Worm (Caenorhabditis elegans): ENCODE results near the gene F44E2.9.

Gene F44E2.9

DNA sequence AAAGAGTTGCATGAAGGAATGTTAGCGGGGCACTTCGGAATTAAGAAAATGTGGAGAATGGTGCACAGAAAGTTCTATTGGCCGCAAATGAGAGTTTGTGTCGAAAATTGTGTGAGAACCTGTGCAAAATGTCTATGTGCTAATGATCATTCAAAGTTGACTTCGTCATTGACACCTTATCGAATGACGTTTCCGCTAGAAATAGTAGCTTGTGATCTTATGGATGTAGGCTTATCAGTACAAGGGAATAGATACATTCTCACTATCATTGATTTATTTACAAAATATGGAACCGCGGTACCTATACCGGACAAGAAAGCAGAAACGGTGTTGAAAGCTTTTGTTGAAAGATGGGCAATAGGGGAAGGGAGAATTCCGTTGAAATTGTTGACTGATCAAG lies 8.2 kb upstream of the F44E2.9 start:
- TF ChIP-seq hlh-1 (tag; optimal IDR thresholded peaks at IDR 0.05): no peak
- TF ChIP-seq mep-1 (tag; optimal IDR thresholded peaks at IDR 0.05): no peak
- no peak for TF ChIP-seq unc-62 (GFP tag; optimal IDR thresholded peaks at IDR 0.05)
- no peak for TF ChIP-seq drap-1 (GFP tag; optimal IDR thresholded peaks at IDR 0.05)
- no peak for TF ChIP-seq cnd-1 (tag; optimal IDR thresholded peaks at IDR 0.05)
- TF ChIP-seq nhr-237 (tag; optimal IDR thresholded peaks at IDR 0.05): no peak
- TF ChIP-seq ceh-83 (GFP tag; optimal IDR thresholded peaks at IDR 0.05): no peak
- no peak for TF ChIP-seq lin-13 (tag; optimal IDR thresholded peaks at IDR 0.05)
- TF ChIP-seq ceh-39 (tag; optimal IDR thresholded peaks at IDR 0.05): no peak
- TF ChIP-seq lin-32 (GFP tag; optimal IDR thresholded peaks at IDR 0.05): no peak
- TF ChIP-seq ztf-11 (tag; optimal IDR thresholded peaks at IDR 0.05): no peak
- TF ChIP-seq bed-3 (GFP tag; optimal IDR thresholded peaks at IDR 0.05): no peak
- TF ChIP-seq blmp-1 (tag; optimal IDR thresholded peaks at IDR 0.05): no peak
- no peak for TF ChIP-seq nhr-12 (tag; optimal IDR thresholded peaks at IDR 0.05)
- TF ChIP-seq ham-2 (GFP tag; optimal IDR thresholded peaks at IDR 0.05): no peak

DNA sequence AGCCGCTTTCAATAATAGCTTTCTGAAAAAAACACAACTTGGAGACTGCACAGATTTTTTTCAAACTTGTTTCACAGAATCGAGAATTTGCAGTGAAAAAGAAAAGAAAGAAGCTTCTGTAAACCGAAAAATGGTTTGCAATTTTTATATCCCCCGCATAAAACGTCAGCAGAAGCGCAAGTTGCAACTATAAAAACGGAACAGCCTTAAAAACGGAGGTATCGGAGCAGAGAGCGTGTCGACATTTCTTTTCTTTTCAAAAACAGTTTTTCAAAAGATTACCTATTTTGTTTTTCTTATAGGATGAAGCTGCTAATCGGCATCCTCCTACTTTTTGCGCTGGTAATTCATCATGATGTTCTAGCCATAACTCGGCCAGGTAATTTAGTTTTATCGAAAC lies 1.6 kb upstream of the F44E2.9 start, which contains the start of gene plg-1:
plg-1 (plus strand) TSS at position 301 of the 400 bp plus-strand sequence.
- no peak for TF ChIP-seq nhr-2 (tag; optimal IDR thresholded peaks at IDR 0.05)
- no peak for TF ChIP-seq tbx-8 (GFP tag; optimal IDR thresholded peaks at IDR 0.05)
- TF ChIP-seq ceh-83 (GFP tag; optimal IDR thresholded peaks at IDR 0.05): no peak

DNA sequence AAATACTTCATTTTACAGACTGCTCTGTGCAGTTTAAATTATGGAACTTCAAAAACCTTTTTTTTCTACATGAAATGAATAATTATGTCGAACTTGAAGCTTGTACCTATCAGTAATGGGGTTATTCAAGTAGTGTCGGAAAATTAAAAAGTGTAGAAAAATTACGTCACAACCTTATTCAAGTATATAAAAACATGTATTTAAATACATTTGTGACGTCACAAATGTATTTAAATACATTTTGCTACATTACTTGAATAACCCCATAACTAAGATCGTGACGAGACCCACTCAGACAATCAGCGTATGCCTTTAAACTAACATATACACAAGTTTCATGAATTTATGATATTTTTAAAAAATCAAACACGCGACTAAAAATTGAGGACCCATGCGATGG lies 725 bp upstream of the F44E2.9 start:
- TF ChIP-seq zip-8 (tag; optimal IDR thresholded peaks at IDR 0.05): peak; percentile 91

DNA sequence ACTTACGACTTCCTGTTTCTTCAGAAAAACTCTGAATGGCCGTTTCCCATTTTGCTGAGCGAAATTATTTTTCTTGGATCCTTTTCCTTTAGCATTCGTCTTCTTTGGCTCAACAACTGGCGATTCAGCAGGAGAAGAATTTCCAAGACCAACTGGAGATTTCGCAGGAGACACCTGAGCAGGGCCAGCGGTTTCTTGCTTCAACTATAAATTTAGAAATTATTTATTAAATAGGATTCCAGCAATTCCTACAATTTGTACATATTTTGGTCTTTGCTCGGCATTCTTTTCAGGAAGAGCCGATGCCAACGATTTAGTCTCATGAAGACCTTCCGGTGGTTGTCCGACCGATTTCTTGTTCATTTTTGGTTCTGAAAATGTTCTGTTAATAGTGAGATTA lies 825 bp downstream of the F44E2.9 start, which contains the start of gene F44E2.8:
F44E2.8 (minus strand) TSS at position 371 of the 400 bp plus-strand sequence.
- TF ChIP-seq lin-32 (GFP tag; optimal IDR thresholded peaks at IDR 0.05) (no peak), lin-13 (tag; optimal IDR thresholded peaks at IDR 0.05) (no peak), zip-8 (tag; optimal IDR thresholded peaks at IDR 0.05) (no peak), flh-1 (GFP tag; optimal IDR thresholded peaks at IDR 0.05) (no peak), mab-5 (tag; optimal IDR thresholded peaks at IDR 0.05) (no peak), unc-62 (GFP tag; optimal IDR thresholded peaks at IDR 0.05) (no peak), ceh-43 (GFP tag; optimal IDR thresholded peaks at IDR 0.05) (no peak), ces-1 (GFP tag; optimal IDR thresholded peaks at IDR 0.05) (no peak), nhr-237 (tag; optimal IDR thresholded peaks at IDR 0.05) (no peak), unc-39 (tag; optimal IDR thresholded peaks at IDR 0.05) (no peak), blmp-1 (tag; optimal IDR thresholded peaks at IDR 0.05) (no peak), nhr-28 (tag; optimal IDR thresholded peaks at IDR 0.05) (no peak)

DNA sequence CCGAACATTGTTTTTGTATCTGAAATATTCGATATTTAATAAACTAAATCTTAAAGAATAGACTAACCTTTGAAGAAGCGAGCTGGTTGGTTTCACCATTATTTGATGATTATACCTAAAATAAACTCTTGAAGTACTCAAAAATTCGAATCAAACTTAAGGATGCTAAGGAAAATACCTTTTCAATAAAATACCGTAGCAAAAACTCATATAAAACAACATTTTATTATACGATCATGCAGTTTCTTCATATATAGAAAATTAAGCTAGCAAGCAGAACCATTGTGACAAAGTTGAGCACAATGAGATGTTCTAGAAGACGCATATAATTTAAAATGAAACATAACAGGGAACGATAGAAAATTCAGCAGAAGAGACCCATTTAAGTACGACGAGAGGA lies 2.0 kb downstream of the F44E2.9 start, which contains the start of gene F44E2.7:
F44E2.7 (minus strand) TSS at position 101 of the 400 bp plus-strand sequence.
- TF ChIP-seq hlh-1 (tag; optimal IDR thresholded peaks at IDR 0.05): no peak
- no peak for TF ChIP-seq ces-1 (GFP tag; optimal IDR thresholded peaks at IDR 0.05)

DNA sequence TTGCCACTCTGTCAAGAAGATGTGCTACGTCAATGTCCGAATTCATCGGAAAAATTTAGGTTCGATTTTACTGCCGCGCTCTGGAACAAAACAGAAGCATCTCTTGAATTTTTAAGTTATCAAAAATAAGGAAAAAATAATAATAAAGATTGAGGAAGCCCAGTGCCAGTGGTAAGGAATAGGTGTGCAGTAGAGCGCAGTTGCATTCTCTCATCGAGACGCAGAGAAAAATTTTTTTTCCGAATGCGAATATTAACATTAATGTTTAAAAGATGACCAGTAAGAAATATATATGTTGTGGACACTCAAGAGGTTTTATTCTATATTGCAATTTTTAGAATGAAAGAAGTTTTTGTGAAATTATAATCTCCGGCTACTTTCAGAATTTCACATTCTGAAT lies 2.6 kb downstream of the F44E2.9 start:
- TF ChIP-seq nhr-237 (tag; optimal IDR thresholded peaks at IDR 0.05) (peak; percentile 40), tbx-8 (GFP tag; optimal IDR thresholded peaks at IDR 0.05) (no peak), lsy-2 (tag; optimal IDR thresholded peaks at IDR 0.05) (peak; percentile 26), lin-32 (GFP tag; optimal IDR thresholded peaks at IDR 0.05) (no peak), unc-120 (tag; optimal IDR thresholded peaks at IDR 0.05; ENCODE audit: poor library complexity, severe bottlenecking) (no peak), mls-2 (tag; optimal IDR thresholded peaks at IDR 0.05) (no peak), ces-1 (GFP tag; optimal IDR thresholded peaks at IDR 0.05) (peak; percentile 24), mep-1 (tag; optimal IDR thresholded peaks at IDR 0.05) (peak; percentile 57), ztf-11 (tag; optimal IDR thresholded peaks at IDR 0.05) (no peak), bed-3 (GFP tag; optimal IDR thresholded peaks at IDR 0.05) (no peak), nhr-76 (tag; optimal IDR thresholded peaks at IDR 0.05) (no peak), ceh-83 (GFP tag; optimal IDR thresholded peaks at IDR 0.05) (no peak), cnd-1 (tag; optimal IDR thresholded peaks at IDR 0.05) (peak; percentile 15), pha-4 (tag; optimal IDR thresholded peaks at IDR 0.05) (peak; percentile 8)

DNA sequence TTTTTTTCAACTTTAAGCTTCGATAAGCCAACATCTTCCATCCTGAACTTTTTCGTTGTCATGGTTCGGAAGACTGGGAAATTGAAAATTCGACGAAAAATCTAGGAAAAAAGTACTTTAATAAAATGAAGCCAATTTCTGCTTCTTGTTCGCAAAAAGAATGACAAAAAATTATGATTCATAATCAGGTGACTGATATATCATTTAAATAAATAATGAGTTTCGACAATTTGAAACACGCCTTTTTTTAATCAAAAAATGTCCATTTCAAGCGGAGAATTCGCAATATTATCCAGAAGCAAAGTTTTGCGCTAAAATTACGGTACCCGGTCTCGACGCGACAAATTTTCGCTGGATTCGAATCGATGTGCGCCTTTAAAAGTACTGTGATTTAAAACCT lies 5.2 kb downstream of the F44E2.9 start, which contains the start of gene F44E2.6:
F44E2.6 (minus strand) TSS at position 101 of the 400 bp plus-strand sequence.
- TF ChIP-seq bed-3 (GFP tag; optimal IDR thresholded peaks at IDR 0.05) (no peak), drap-1 (GFP tag; optimal IDR thresholded peaks at IDR 0.05) (no peak), lin-13 (tag; optimal IDR thresholded peaks at IDR 0.05) (no peak), elt-3 (tag; optimal IDR thresholded peaks at IDR 0.05) (no peak), nhr-2 (tag; optimal IDR thresholded peaks at IDR 0.05) (no peak), unc-120 (tag; optimal IDR thresholded peaks at IDR 0.05; ENCODE audit: poor library complexity, severe bottlenecking) (no peak), nhr-12 (tag; optimal IDR thresholded peaks at IDR 0.05) (no peak), lsy-2 (tag; optimal IDR thresholded peaks at IDR 0.05) (no peak), mls-2 (tag; optimal IDR thresholded peaks at IDR 0.05) (no peak), flh-1 (GFP tag; optimal IDR thresholded peaks at IDR 0.05) (no peak), snpc-4 (tag; optimal IDR thresholded peaks at IDR 0.05) (no peak), M03D4.4 (tag; optimal IDR thresholded peaks at IDR 0.05) (no peak), mab-5 (tag; optimal IDR thresholded peaks at IDR 0.05) (no peak), unc-39 (tag; optimal IDR thresholded peaks at IDR 0.05) (no peak), ceh-39 (tag; optimal IDR thresholded peaks at IDR 0.05) (no peak), elt-1 (tag; optimal IDR thresholded peaks at IDR 0.05; ENCODE audit: borderline replicate concordance, insufficient read depth) (no peak), ceh-83 (GFP tag; optimal IDR thresholded peaks at IDR 0.05) (no peak), sptf-1 (tag; optimal IDR thresholded peaks at IDR 0.05) (no peak), cnd-1 (tag; optimal IDR thresholded peaks at IDR 0.05) (no peak), lin-32 (GFP tag; optimal IDR thresholded peaks at IDR 0.05) (no peak)
